Worm (Caenorhabditis elegans) whole organism, L3 larva: ENCODE measurements around the gene acp-4.
A peak's percentile ranks its signal among the peaks of the same experiment; 100 is the strongest.

ENCODE experiments used
- R02D3.7 ChIP-seq: fragments of 150-350 bp; optimal IDR thresholded peaks from 2 replicates; lab custom pipeline; 2014; ENCODE audit warnings: missing biosample characterization, missing genetic modification characterization
- ZK546.5 ChIP-seq: sonication (generic microtip); optimal IDR thresholded peaks from 2 replicates; lab custom pipeline; 2017; ENCODE audit warnings: missing biosample characterization, missing genetic modification characterization
- aly-2 ChIP-seq: fragments of 150-350 bp; optimal IDR thresholded peaks from 2 replicates; lab custom pipeline; 2014; ENCODE audit warnings: missing biosample characterization, missing genetic modification characterization
- ama-1 ChIP-seq: fragments of 150-350 bp; optimal IDR thresholded peaks from 2 replicates; lab custom pipeline; 2018
- ceh-16 ChIP-seq: sonication (generic microtip); optimal IDR thresholded peaks from 2 replicates; lab custom pipeline; 2017; ENCODE audit warnings: missing biosample characterization, missing genetic modification characterization
- ceh-82 ChIP-seq: fragments of 150-350 bp; optimal IDR thresholded peaks from 2 replicates; lab custom pipeline; 2014; ENCODE audit warnings: missing biosample characterization, missing genetic modification characterization
- ceh-9 ChIP-seq: sonication (generic microtip); optimal IDR thresholded peaks from 2 replicates; lab custom pipeline; 2018; ENCODE audit warnings: missing biosample characterization, missing genetic modification characterization
- daf-12 ChIP-seq: fragments of 150-350 bp; optimal IDR thresholded peaks from 2 replicates; lab custom pipeline; 2014; ENCODE audit warnings: missing biosample characterization, missing genetic modification reagents, missing genetic modification characterization
- egl-5 ChIP-seq: fragments of 150-350 bp; optimal IDR thresholded peaks from 2 replicates; lab custom pipeline; 2017; ENCODE audit warnings: missing biosample characterization, missing genetic modification reagents, missing genetic modification characterization, inconsistent platforms
- elt-1 ChIP-seq: fragments of 150-350 bp; optimal IDR thresholded peaks from 2 replicates; lab custom pipeline; 2014; ENCODE audit warnings: missing biosample characterization, missing genetic modification characterization
- elt-2 ChIP-seq: sonication (generic microtip); optimal IDR thresholded peaks from 2 replicates; lab custom pipeline; 2016; ENCODE audit warnings: missing genetic modification reagents, mild to moderate bottlenecking, missing genetic modification characterization, missing compliant biosample characterization
- fkh-2 ChIP-seq: fragments of 150-350 bp; optimal IDR thresholded peaks from 2 replicates; lab custom pipeline; 2014; ENCODE audit warnings: missing biosample characterization, missing genetic modification reagents, missing genetic modification characterization
- lin-39 ChIP-seq: fragments of 150-350 bp; optimal IDR thresholded peaks from 2 replicates; lab custom pipeline; 2018; ENCODE audit warnings: missing biosample characterization, missing genetic modification reagents, missing genetic modification characterization
- lsy-12 ChIP-seq: sonication (generic microtip); optimal IDR thresholded peaks from 2 replicates; lab custom pipeline; 2016; ENCODE audit warnings: mild to moderate bottlenecking, missing genetic modification characterization, missing compliant biosample characterization
- mdl-1 ChIP-seq: fragments of 150-350 bp; optimal IDR thresholded peaks from 2 replicates; lab custom pipeline; 2014; ENCODE audit warnings: missing biosample characterization, missing genetic modification characterization
- mml-1 ChIP-seq: fragments of 150-350 bp; sonication (generic microtip); optimal IDR thresholded peaks from 3 replicates; lab custom pipeline; 2014; ENCODE audit warnings: missing biosample characterization, missing genetic modification characterization
- nfya-1 ChIP-seq: sonication (generic microtip); optimal IDR thresholded peaks from 2 replicates; lab custom pipeline; 2017; ENCODE audit warnings: missing genetic modification characterization, mild to moderate bottlenecking, missing compliant biosample characterization, antibody characterized with exemption, moderate library complexity; ENCODE audit not compliant: insufficient read depth
- nhr-23 ChIP-seq: fragments of 150-350 bp; optimal IDR thresholded peaks from 2 replicates; lab custom pipeline; 2014; ENCODE audit warnings: missing biosample characterization, missing genetic modification reagents, missing genetic modification characterization
- nhr-25 ChIP-seq: sonication (generic microtip); optimal IDR thresholded peaks from 2 replicates; lab custom pipeline; 2017; ENCODE audit warnings: missing biosample characterization, missing genetic modification characterization
- nhr-67 ChIP-seq: fragments of 150-350 bp; optimal IDR thresholded peaks from 2 replicates; lab custom pipeline; 2014; ENCODE audit warnings: missing biosample characterization, missing genetic modification characterization
- nhr-77 ChIP-seq: fragments of 150-350 bp; optimal IDR thresholded peaks from 2 replicates; lab custom pipeline; 2014; ENCODE audit warnings: missing biosample characterization, missing genetic modification characterization
- pqm-1 ChIP-seq: fragments of 150-350 bp; optimal IDR thresholded peaks from 2 replicates; lab custom pipeline; 2017; ENCODE audit warnings: missing biosample characterization, missing genetic modification characterization, inconsistent platforms
- snpc-4 ChIP-seq: fragments of 150-350 bp; optimal IDR thresholded peaks from 2 replicates; lab custom pipeline; 2014; ENCODE audit warnings: missing biosample characterization, missing genetic modification characterization
- tbx-2 ChIP-seq: sonication (generic microtip); optimal IDR thresholded peaks from 2 replicates; lab custom pipeline; 2016; ENCODE audit warnings: mild to moderate bottlenecking, missing genetic modification characterization, missing compliant biosample characterization
- unc-39 ChIP-seq: sonication (generic microtip); optimal IDR thresholded peaks from 4 replicates; lab custom pipeline; 2017; ENCODE audit warnings: missing biosample characterization, missing genetic modification characterization
- unc-62 ChIP-seq: fragments of 150-350 bp; sonication (generic microtip); optimal IDR thresholded peaks from 4 replicates; lab custom pipeline; 2014; ENCODE audit warnings: missing biosample characterization, missing genetic modification reagents, missing genetic modification characterization
- ztf-11 ChIP-seq: fragments of 150-350 bp; optimal IDR thresholded peaks from 2 replicates; lab custom pipeline; 2014; ENCODE audit warnings: missing biosample characterization, missing genetic modification characterization
- ztf-4 ChIP-seq: fragments of 150-350 bp; optimal IDR thresholded peaks from 2 replicates; lab custom pipeline; 2014; ENCODE audit warnings: missing biosample characterization, missing genetic modification characterization

The acp-4 gene

ce11 chrII:8428758-8428946 is 6.3 kb downstream of the acp-4 start, which contains the start of gene F14E5.2:
Gene F14E5.2 (minus strand): TSS chrII:8428858.
- no peak for TF ChIP-seq aly-2 (tag; lab: Kevin White, UChicago)
- TF ChIP-seq ceh-9 = no peak
- no peak for TF ChIP-seq mdl-1 (tag; lab: Kevin White, UChicago)
- no peak for TF ChIP-seq ceh-16 (tag; lab: Kevin White, UChicago)
- TF ChIP-seq, all 47 proteins: peak for 0

ce11 chrII:8420775-8421388 is 14.0 kb downstream of the acp-4 start:
- no peak for TF ChIP-seq pqm-1 (tag; lab: Kevin White, UChicago)
- peak; percentile 43 for TF ChIP-seq ztf-4
- TF ChIP-seq elt-2 = no peak
- TF ChIP-seq mml-1 (tag; lab: Kevin White, UChicago) = no peak
- TF ChIP-seq ZK546.5 (tag; lab: Kevin White, UChicago) = no peak
- TF ChIP-seq nfya-1 (tag; lab: Kevin White, UChicago) = no peak
- no peak for TF ChIP-seq unc-39 (tag; lab: Kevin White, UChicago)
- TF ChIP-seq tbx-2 (tag; lab: Kevin White, UChicago) = no peak
- TF ChIP-seq nhr-67 (tag; lab: Kevin White, UChicago) = no peak
- TF ChIP-seq ceh-82 (tag; lab: Kevin White, UChicago) = no peak
- peak; percentile 89 for TF ChIP-seq elt-1
- TF ChIP-seq unc-62 (GFP tag; lab: Kevin White, UChicago) = no peak
- TF ChIP-seq ztf-11 (tag; lab: Kevin White, UChicago) = no peak

ce11 chrII:8419798-8420197 is 15.1 kb downstream of the acp-4 start, which contains the start of gene F14E5.8:
Gene F14E5.8 (plus strand): TSS chrII:8420098.
- peak; percentile 4 for TF ChIP-seq elt-1

- no peak for TF ChIP-seq pqm-1 (tag; lab: Kevin White, UChicago)
- TF ChIP-seq mdl-1 (tag; lab: Kevin White, UChicago) = no peak
- TF ChIP-seq ztf-4 = peak; percentile 76
- no peak for TF ChIP-seq nfya-1 (tag; lab: Kevin White, UChicago)
- TF ChIP-seq elt-2 = no peak
- no peak for TF ChIP-seq ceh-16 (tag; lab: Kevin White, UChicago)
- no peak for TF ChIP-seq nhr-77 (tag; lab: Kevin White, UChicago)
- no peak for TF ChIP-seq unc-62 (GFP tag; lab: Kevin White, UChicago)
- peak; percentile 89 for TF ChIP-seq elt-1
- TF ChIP-seq fkh-2 (tag; lab: Kevin White, UChicago) = no peak
Measured at ce11 chrII:8419015-8419414, 15.9 kb downstream of the acp-4 start.

DNA sequence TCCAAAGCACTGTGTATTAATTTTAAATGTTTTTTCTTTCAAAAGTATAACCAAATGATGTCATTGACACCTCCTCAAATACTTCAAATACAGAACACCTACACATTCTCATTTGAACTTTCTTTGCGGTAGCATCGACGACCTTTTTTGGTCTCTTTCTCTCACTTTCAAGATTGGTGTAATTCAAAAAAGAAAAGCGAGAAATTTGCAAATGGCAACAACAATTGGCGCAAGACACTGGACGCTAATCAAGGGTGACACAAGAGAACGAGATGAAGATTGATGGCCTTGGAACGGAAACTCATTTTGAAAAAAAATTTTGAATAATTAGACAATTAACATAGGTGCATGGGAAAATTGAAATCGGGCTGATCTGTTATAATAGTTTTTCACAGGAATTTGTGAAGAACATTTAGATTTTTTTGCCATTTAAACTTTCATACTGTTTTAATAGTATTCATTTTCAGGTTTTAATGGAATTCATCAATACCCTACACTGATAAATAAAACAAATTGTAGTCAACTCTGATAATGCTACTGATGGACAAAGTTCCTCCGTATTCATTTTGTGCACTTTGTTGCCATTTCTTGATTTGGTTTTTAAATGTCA is 17.7 kb downstream of the acp-4 start, which contains the start of gene fdgt-2:
Gene fdgt-2, plus strand, starts transcription at position 560 of the 610 bp plus-strand sequence.
- TF ChIP-seq pqm-1 (tag; lab: Kevin White, UChicago) = peak; percentile 7
- TF ChIP-seq unc-39 (tag; lab: Kevin White, UChicago) = no peak
- peak; percentile 73 for TF ChIP-seq nhr-25 (tag; lab: Kevin White, UChicago)
- no peak for TF ChIP-seq lsy-12 (tag; lab: Kevin White, UChicago)
- TF ChIP-seq elt-2 = peak; percentile 36
- TF ChIP-seq, all 47 proteins: peak for 3

DNA sequence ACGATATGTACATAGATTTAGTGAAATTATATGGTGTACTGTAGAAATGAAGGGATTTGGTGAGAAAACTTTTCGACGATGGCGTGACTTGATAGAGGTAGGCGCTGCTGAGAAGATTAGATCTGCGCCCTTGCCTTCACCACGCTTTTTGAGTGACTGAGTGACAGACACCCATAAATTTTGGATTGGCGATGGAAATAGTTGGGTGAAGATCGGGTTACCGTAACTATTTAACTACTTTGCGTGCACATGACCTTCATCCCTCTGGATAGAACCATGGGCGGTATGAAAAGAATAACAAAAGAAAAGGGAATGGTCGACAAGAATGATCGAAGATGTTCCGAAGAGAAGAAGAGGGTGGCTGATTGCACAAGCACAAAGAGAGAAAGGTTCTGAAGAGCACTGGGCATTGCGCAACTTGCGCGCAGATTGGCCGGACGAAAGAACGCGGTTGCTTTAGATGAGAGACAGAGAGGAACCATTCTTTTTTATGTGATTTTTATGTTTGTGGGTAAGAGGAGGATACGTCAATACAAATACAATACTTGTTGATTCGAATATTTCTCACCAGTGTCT is 19.4 kb downstream of the acp-4 start:
- TF ChIP-seq elt-1 = peak; percentile 48
- TF ChIP-seq nhr-25 (tag; lab: Kevin White, UChicago) = peak; percentile 12
- TF ChIP-seq nhr-23 (tag; lab: Kevin White, UChicago) = no peak

DNA sequence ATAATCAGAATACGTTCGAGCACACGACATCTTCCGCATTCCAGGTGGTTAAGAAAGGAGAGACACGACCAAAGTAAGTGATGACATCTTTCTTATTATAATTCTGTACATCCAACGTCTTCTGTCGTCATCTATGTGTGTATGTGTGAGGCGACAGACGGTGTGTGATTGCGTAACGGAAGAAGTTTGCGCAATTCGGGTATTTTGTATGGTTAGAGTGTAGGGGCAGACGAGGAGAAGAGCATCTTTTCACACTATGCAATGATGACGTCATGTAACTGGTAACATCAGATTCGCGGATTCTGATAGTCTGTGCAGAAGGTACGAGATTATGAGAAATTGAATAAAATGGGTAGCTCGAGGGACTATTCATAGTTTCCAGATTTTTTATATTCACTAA is 19.9 kb downstream of the acp-4 start:
- TF ChIP-seq nhr-25 (tag; lab: Kevin White, UChicago) (no peak), nhr-77 (tag; lab: Kevin White, UChicago) (no peak), ceh-9 (no peak), R02D3.7 (tag; lab: Kevin White, UChicago) (no peak), aly-2 (tag; lab: Kevin White, UChicago) (no peak), ceh-82 (tag; lab: Kevin White, UChicago) (no peak), lsy-12 (tag; lab: Kevin White, UChicago) (no peak), snpc-4 (tag; lab: Kevin White, UChicago) (no peak), elt-1 (no peak), egl-5 (tag; lab: Kevin White, UChicago) (no peak), tbx-2 (tag; lab: Kevin White, UChicago) (no peak), daf-12 (tag; lab: Kevin White, UChicago) (no peak), lin-39 (tag; lab: Kevin White, UChicago) (no peak), nfya-1 (tag; lab: Kevin White, UChicago) (no peak), ama-1 (lab: Kevin White, UChicago) (no peak)
- TF ChIP-seq, all 47 proteins: peak for 0
